In genomic region chr3R:23782456-23783402, dm6 we compare ENCODE assay signal across 1 fruit fly cellular context.
TF ChIP-seq lines count a peak whose summit lies in the region.

No protein-coding gene starts in this region.

TF ChIP-seq in whole organism, embryonic, 481 proteins besides CTCF, POLR2A, EP300 and RAD21 (continued from another document and continues in another):
- no peak for TF ChIP-seq BEAF-32 (GFP tag; optimal IDR thresholded peaks at IDR 0.05; lab: Kevin White, UChicago)
- TF ChIP-seq ranshi (GFP tag; IDR thresholded peaks at IDR 0.05; lab: Robert Waterston, UW), result peak; percentile 73
- peak; percentile 97 for TF ChIP-seq CG10979 (tag; optimal IDR thresholded peaks at IDR 0.05; lab: Kevin White, UChicago)
- peak; percentile 58 for TF ChIP-seq gcm2 (GFP tag; optimal IDR thresholded peaks at IDR 0.05; lab: Kevin White, UChicago)
- peak; percentile 85 for TF ChIP-seq slp2 (GFP tag; optimal IDR thresholded peaks at IDR 0.05; lab: Kevin White, UChicago)
- peak; percentile 92 for TF ChIP-seq Blimp-1 (GFP tag; optimal IDR thresholded peaks at IDR 0.05; lab: Kevin White, UChicago)
- peak; percentile 92 for TF ChIP-seq CG8924 (tag; optimal IDR thresholded peaks at IDR 0.05; lab: Kevin White, UChicago)
- TF ChIP-seq CG7372 (GFP tag; IDR thresholded peaks at IDR 0.05; lab: Robert Waterston, UW), result peak; percentile 62; the same call in 1 of the 2 replicates
- TF ChIP-seq CG1792 (GFP tag; optimal IDR thresholded peaks at IDR 0.05; lab: Kevin White, UChicago), result peak; percentile 70
- peak; percentile 95 for TF ChIP-seq nmo (GFP tag; optimal IDR thresholded peaks at IDR 0.05; lab: Kevin White, UChicago)
- no peak for TF ChIP-seq cas (GFP tag; IDR thresholded peaks at IDR 0.05; lab: Robert Waterston, UW)
- TF ChIP-seq CG4328 (GFP tag; optimal IDR thresholded peaks at IDR 0.05; lab: Kevin White, UChicago), result peak; percentile 75
- peak; percentile 66; the same call in 1 of the 2 replicates for TF ChIP-seq CG32767 (GFP tag; IDR thresholded peaks at IDR 0.05; lab: Robert Waterston, UW)
- TF ChIP-seq lmd (GFP tag; IDR thresholded peaks at IDR 0.05; lab: Robert Waterston, UW), result peak; percentile 80
- peak; percentile 29 for TF ChIP-seq MESR4 (GFP tag; optimal IDR thresholded peaks at IDR 0.05; lab: Kevin White, UChicago)
- TF ChIP-seq bcd (GFP tag; optimal IDR thresholded peaks at IDR 0.05; lab: Kevin White, UChicago), result peak; percentile 85
- peak; percentile 21 for TF ChIP-seq sob (GFP tag; IDR thresholded peaks at IDR 0.05; lab: Robert Waterston, UW)
- TF ChIP-seq CG15073 (GFP tag; optimal IDR thresholded peaks at IDR 0.05; lab: Kevin White, UChicago), result peak; percentile 71
- peak; percentile 86 for TF ChIP-seq lab (GFP tag; optimal IDR thresholded peaks at IDR 0.05; lab: Kevin White, UChicago)
- peak; percentile 81 for TF ChIP-seq CG5245 (GFP tag; optimal IDR thresholded peaks at IDR 0.05; lab: Kevin White, UChicago)
- peak; percentile 95 for TF ChIP-seq fd96Cb (tag; optimal IDR thresholded peaks at IDR 0.05; lab: Kevin White, UChicago)
- TF ChIP-seq CG2120 (GFP tag; optimal IDR thresholded peaks at IDR 0.05; lab: Kevin White, UChicago), result peak; percentile 23
- peak; percentile 63 for TF ChIP-seq btn (GFP tag; optimal IDR thresholded peaks at IDR 0.05; lab: Kevin White, UChicago)
- peak; percentile 81 for TF ChIP-seq CG1024 (GFP tag; IDR thresholded peaks at IDR 0.05; lab: Robert Waterston, UW)
- TF ChIP-seq wor (GFP tag; IDR thresholded peaks at IDR 0.05; lab: Robert Waterston, UW), result peak; percentile 73
- TF ChIP-seq dm (GFP tag; optimal IDR thresholded peaks at IDR 0.05; lab: Kevin White, UChicago), result peak; percentile 79
- peak; percentile 95 for TF ChIP-seq GATAe (GFP tag; conservative IDR thresholded peaks at IDR 0.05; lab: Robert Waterston, UW)
- TF ChIP-seq tna (GFP tag; IDR thresholded peaks at IDR 0.05; lab: Robert Waterston, UW; ENCODE audit: partially characterized antibody), result no peak
- peak; percentile 57 for TF ChIP-seq stwl (tag; optimal IDR thresholded peaks at IDR 0.05; lab: Kevin White, UChicago)
- TF ChIP-seq NC2β (GFP tag; optimal IDR thresholded peaks at IDR 0.05; lab: Kevin White, UChicago), result peak; percentile 86
- peak; percentile 84 to 95 for TF ChIP-seq chif (GFP tag; optimal IDR thresholded peaks at IDR 0.05; lab: Kevin White, UChicago)
- TF ChIP-seq CG17568 (GFP tag; optimal IDR thresholded peaks at IDR 0.05; lab: Kevin White, UChicago), result peak; percentile 73
- TF ChIP-seq CG17186 (GFP tag; optimal IDR thresholded peaks at IDR 0.05; lab: Kevin White, UChicago), result peak; percentile 32
- no peak for TF ChIP-seq CG7963 (GFP tag; IDR thresholded peaks at IDR 0.05; lab: Robert Waterston, UW; ENCODE audit: partially characterized antibody)
- peak; percentile 81 for TF ChIP-seq pnt (GFP tag; optimal IDR thresholded peaks at IDR 0.05; lab: Kevin White, UChicago)
- no peak for TF ChIP-seq fru (optimal IDR thresholded peaks at IDR 0.05; lab: Kevin White, UChicago)
- peak; percentile 38 for TF ChIP-seq CG14965 (GFP tag; optimal IDR thresholded peaks at IDR 0.05; lab: Kevin White, UChicago; ENCODE audit: borderline replicate concordance)
- peak; percentile 77 for TF ChIP-seq CG34422 (GFP tag; IDR thresholded peaks at IDR 0.05; lab: Robert Waterston, UW)
- TF ChIP-seq CG18619 (GFP tag; optimal IDR thresholded peaks at IDR 0.05; lab: Kevin White, UChicago), result peak; percentile 76
- peak; percentile 85 for TF ChIP-seq CG1233 (GFP tag; optimal IDR thresholded peaks at IDR 0.05; lab: Kevin White, UChicago)
- peak; percentile 30; the same call in 1 of the 2 replicates for TF ChIP-seq seq (GFP tag; IDR thresholded peaks at IDR 0.05; lab: Robert Waterston, UW)
- TF ChIP-seq jing (GFP tag; optimal IDR thresholded peaks at IDR 0.05; lab: Kevin White, UChicago), result peak; percentile 89
- peak; percentile 61 for TF ChIP-seq TFAM (GFP tag; optimal IDR thresholded peaks at IDR 0.05; lab: Kevin White, UChicago)
- peak; percentile 66 for TF ChIP-seq dati (GFP tag; IDR thresholded peaks at IDR 0.05; lab: Robert Waterston, UW)
- TF ChIP-seq gsb (GFP tag; IDR thresholded peaks at IDR 0.05; lab: Robert Waterston, UW), result no peak
- peak; percentile 26 for TF ChIP-seq Neu2 (GFP tag; optimal IDR thresholded peaks at IDR 0.05; lab: Kevin White, UChicago; ENCODE audit: borderline replicate concordance)
- peak; percentile 72 for TF ChIP-seq Bdp1 (GFP tag; optimal IDR thresholded peaks at IDR 0.05; lab: Kevin White, UChicago)
- TF ChIP-seq dmrt11E (tag; optimal IDR thresholded peaks at IDR 0.05; lab: Kevin White, UChicago), result peak; percentile 98
- TF ChIP-seq sens (GFP tag; lab: Kevin White, UChicago), result peak; percentile 99
- no peak for TF ChIP-seq Lim3 (GFP tag; IDR thresholded peaks at IDR 0.05; lab: Robert Waterston, UW)
- peak; percentile 37 for TF ChIP-seq CG3163 (GFP tag; optimal IDR thresholded peaks at IDR 0.05; lab: Kevin White, UChicago)
- TF ChIP-seq sisA (GFP tag; IDR thresholded peaks at IDR 0.05; lab: Robert Waterston, UW), result peak; percentile 89
- peak; percentile 72; the same call in 2 of the 3 replicates for TF ChIP-seq H15 (GFP tag; IDR thresholded peaks at IDR 0.05; lab: Robert Waterston, UW)
- TF ChIP-seq CG17829 (tag; optimal IDR thresholded peaks at IDR 0.05; lab: Kevin White, UChicago), result peak; percentile 95
- peak; percentile 17 for TF ChIP-seq fd3F (GFP tag; optimal IDR thresholded peaks at IDR 0.05; lab: Kevin White, UChicago)
- no peak for TF ChIP-seq Lpt (GFP tag; optimal IDR thresholded peaks at IDR 0.05; lab: Kevin White, UChicago)
- TF ChIP-seq amos (GFP tag; IDR thresholded peaks at IDR 0.05; lab: Robert Waterston, UW; ENCODE audit: partially characterized antibody), result no peak
- TF ChIP-seq Sry-β (GFP tag; optimal IDR thresholded peaks at IDR 0.05; lab: Kevin White, UChicago), result peak; percentile 71
- peak; percentile 51 for TF ChIP-seq D (optimal IDR thresholded peaks at IDR 0.05; lab: Kevin White, UChicago)
- TF ChIP-seq D (GFP tag; optimal IDR thresholded peaks at IDR 0.05; lab: Kevin White, UChicago), result peak; percentile 96
- no peak for TF ChIP-seq CG9876 (GFP tag; optimal IDR thresholded peaks at IDR 0.05; lab: Kevin White, UChicago)
- TF ChIP-seq Asciz (GFP tag; optimal IDR thresholded peaks at IDR 0.05; lab: Kevin White, UChicago), result peak; percentile 81
- TF ChIP-seq Max (GFP tag; optimal IDR thresholded peaks at IDR 0.05; lab: Kevin White, UChicago), result peak; percentile 87
- peak; percentile 78 for TF ChIP-seq danr (GFP tag; IDR thresholded peaks at IDR 0.05; lab: Robert Waterston, UW)
- peak; percentile 30 for TF ChIP-seq CG32532 (GFP tag; IDR thresholded peaks at IDR 0.05; lab: Robert Waterston, UW)
- TF ChIP-seq ash1 (GFP tag; optimal IDR thresholded peaks at IDR 0.05; lab: Kevin White, UChicago), result peak; percentile 92
- peak; percentile 47 for TF ChIP-seq bigmax (GFP tag; optimal IDR thresholded peaks at IDR 0.05; lab: Kevin White, UChicago)
- TF ChIP-seq CoRest (tag; optimal IDR thresholded peaks at IDR 0.05; lab: Kevin White, UChicago), result peak; percentile 89
- peak; percentile 94 for TF ChIP-seq trem (tag; optimal IDR thresholded peaks at IDR 0.05; lab: Kevin White, UChicago)
- peak; percentile 94 for TF ChIP-seq CG6254 (GFP tag; optimal IDR thresholded peaks at IDR 0.05; lab: Kevin White, UChicago)
- peak; percentile 93 for TF ChIP-seq CG2202 (tag; optimal IDR thresholded peaks at IDR 0.05; lab: Kevin White, UChicago)
- TF ChIP-seq Atf-2 (GFP tag; optimal IDR thresholded peaks at IDR 0.05; lab: Kevin White, UChicago), result peak; percentile 82
- peak; percentile 89 for TF ChIP-seq CG6689 (GFP tag; IDR thresholded peaks at IDR 0.05; lab: Robert Waterston, UW)
- TF ChIP-seq hkb (optimal IDR thresholded peaks at IDR 0.05; lab: Kevin White, UChicago), result no peak
- TF ChIP-seq hkb (GFP tag; IDR thresholded peaks at IDR 0.05; lab: Robert Waterston, UW), result peak; percentile 80
- TF ChIP-seq CG7987 (GFP tag; optimal IDR thresholded peaks at IDR 0.05; lab: Kevin White, UChicago), result peak; percentile 88
- peak; percentile 43 for TF ChIP-seq repo (GFP tag; optimal IDR thresholded peaks at IDR 0.05; lab: Kevin White, UChicago)
- TF ChIP-seq Antp (GFP tag; optimal IDR thresholded peaks at IDR 0.05; lab: Kevin White, UChicago), result peak; percentile 77
- peak; percentile 76 to 82 for TF ChIP-seq Pdp1 (GFP tag; optimal IDR thresholded peaks at IDR 0.05; lab: Kevin White, UChicago)
- TF ChIP-seq fd102C (GFP tag; optimal IDR thresholded peaks at IDR 0.05; lab: Kevin White, UChicago), result peak; percentile 88
- peak; percentile 91 for TF ChIP-seq CG10543 (GFP tag; optimal IDR thresholded peaks at IDR 0.05; lab: Kevin White, UChicago)
- peak; percentile 69 for TF ChIP-seq Awh (GFP tag; IDR thresholded peaks at IDR 0.05; lab: Robert Waterston, UW)
- peak; percentile 65 for TF ChIP-seq CG6654 (GFP tag; optimal IDR thresholded peaks at IDR 0.05; lab: Kevin White, UChicago)
- peak; percentile 96 for TF ChIP-seq CG14710 (tag; optimal IDR thresholded peaks at IDR 0.05; lab: Kevin White, UChicago)
- peak; percentile 74 for TF ChIP-seq schlank (tag; optimal IDR thresholded peaks at IDR 0.05; lab: Kevin White, UChicago)
- TF ChIP-seq Dref (GFP tag; IDR thresholded peaks at IDR 0.05; lab: Robert Waterston, UW), result no peak
- TF ChIP-seq CG4360 (GFP tag; IDR thresholded peaks at IDR 0.05; lab: Robert Waterston, UW), result peak; percentile 30; the same call in 1 of the 2 replicates
- TF ChIP-seq CG13424 (tag; optimal IDR thresholded peaks at IDR 0.05; lab: Kevin White, UChicago), result peak; percentile 82
- peak; percentile 82 for TF ChIP-seq CG12769 (tag; optimal IDR thresholded peaks at IDR 0.05; lab: Kevin White, UChicago)
- TF ChIP-seq Mad (GFP tag; optimal IDR thresholded peaks at IDR 0.05; lab: Kevin White, UChicago), result peak; percentile 73
- no peak for TF ChIP-seq CG2129 (GFP tag; IDR thresholded peaks at IDR 0.05; lab: Robert Waterston, UW; ENCODE audit: partially characterized antibody)
- peak; percentile 39 for TF ChIP-seq CG33213 (GFP tag; optimal IDR thresholded peaks at IDR 0.05; lab: Kevin White, UChicago)
- TF ChIP-seq Atf6 (GFP tag; IDR thresholded peaks at IDR 0.05; lab: Robert Waterston, UW), result peak; percentile 71
- TF ChIP-seq Gug (GFP tag; IDR thresholded peaks at IDR 0.05; lab: Robert Waterston, UW), result peak; percentile 68; the same call in 3 of the 4 replicates
- peak; percentile 66 for TF ChIP-seq Vsx1 (GFP tag; optimal IDR thresholded peaks at IDR 0.05; lab: Kevin White, UChicago)
- TF ChIP-seq mam (GFP tag; optimal IDR thresholded peaks at IDR 0.05; lab: Kevin White, UChicago), result peak; percentile 52
- TF ChIP-seq CG18476 (GFP tag; optimal IDR thresholded peaks at IDR 0.05; lab: Kevin White, UChicago), result peak; percentile 87
- TF ChIP-seq pan (optimal IDR thresholded peaks at IDR 0.05; lab: Kevin White, UChicago), result no peak
- TF ChIP-seq pan (GFP tag; optimal IDR thresholded peaks at IDR 0.05 in 1 of 2, IDR thresholded peaks at IDR 0.05 in 1 of 2), result peak in 1 of 2 experiments; percentile 81
- TF ChIP-seq oc (tag; optimal IDR thresholded peaks at IDR 0.05; lab: Kevin White, UChicago), result peak; percentile 97
- peak; percentile 1 to 42 for TF ChIP-seq insv (GFP tag; optimal IDR thresholded peaks at IDR 0.05; lab: Kevin White, UChicago)
- TF ChIP-seq Tbp (GFP tag; optimal IDR thresholded peaks at IDR 0.05; lab: Kevin White, UChicago), result no peak
- peak; percentile 96 for TF ChIP-seq CG2712 (tag; optimal IDR thresholded peaks at IDR 0.05; lab: Kevin White, UChicago)
- TF ChIP-seq Fer2 (tag; optimal IDR thresholded peaks at IDR 0.05; lab: Kevin White, UChicago), result no peak
- TF ChIP-seq CG15601 (tag; optimal IDR thresholded peaks at IDR 0.05; lab: Kevin White, UChicago), result peak; percentile 93
- TF ChIP-seq CG12744 (GFP tag; optimal IDR thresholded peaks at IDR 0.05; lab: Kevin White, UChicago), result peak; percentile 44
- peak; percentile 67 for TF ChIP-seq CG5180 (GFP tag; optimal IDR thresholded peaks at IDR 0.05; lab: Kevin White, UChicago)
- TF ChIP-seq Sox100B (GFP tag; optimal IDR thresholded peaks at IDR 0.05; lab: Kevin White, UChicago), result peak; percentile 87
- peak; percentile 86 for TF ChIP-seq grau (tag; optimal IDR thresholded peaks at IDR 0.05; lab: Kevin White, UChicago)
- TF ChIP-seq sc (optimal IDR thresholded peaks at IDR 0.05; lab: Kevin White, UChicago), result no peak
- peak; percentile 91 for TF ChIP-seq sc (GFP tag; optimal IDR thresholded peaks at IDR 0.05; lab: Kevin White, UChicago)
- TF ChIP-seq da (GFP tag; optimal IDR thresholded peaks at IDR 0.05; lab: Kevin White, UChicago), result peak; percentile 23
- peak; percentile 24; the same call in 1 of the 2 replicates for TF ChIP-seq al (GFP tag; IDR thresholded peaks at IDR 0.05; lab: Robert Waterston, UW)
- peak; percentile 55 for TF ChIP-seq kah (GFP tag; optimal IDR thresholded peaks at IDR 0.05; lab: Kevin White, UChicago)
- TF ChIP-seq Dll (GFP tag; IDR thresholded peaks at IDR 0.05; lab: Robert Waterston, UW; ENCODE audit: partially characterized antibody), result no peak
- peak; percentile 81 for TF ChIP-seq Gsc (GFP tag; IDR thresholded peaks at IDR 0.05; lab: Robert Waterston, UW)
- peak; percentile 47; the same call in 1 of the 2 replicates for TF ChIP-seq ro (GFP tag; IDR thresholded peaks at IDR 0.05; lab: Robert Waterston, UW)
- peak; percentile 68 to 84 for TF ChIP-seq dpn (GFP tag; optimal IDR thresholded peaks at IDR 0.05; lab: Kevin White, UChicago)
- TF ChIP-seq exex (tag; optimal IDR thresholded peaks at IDR 0.05; lab: Kevin White, UChicago), result peak; percentile 96
- TF ChIP-seq CG16815 (GFP tag; optimal IDR thresholded peaks at IDR 0.05; lab: Kevin White, UChicago), result peak; percentile 91
- TF ChIP-seq gt (GFP tag; IDR thresholded peaks at IDR 0.05; lab: Robert Waterston, UW), result peak; percentile 82
- peak; percentile 62 for TF ChIP-seq CG3281 (GFP tag; optimal IDR thresholded peaks at IDR 0.05; lab: Kevin White, UChicago)
- peak; percentile 74 for TF ChIP-seq CG11695 (GFP tag; IDR thresholded peaks at IDR 0.05; lab: Robert Waterston, UW)
- TF ChIP-seq wek (GFP tag; optimal IDR thresholded peaks at IDR 0.05; lab: Kevin White, UChicago), result peak; percentile 83
- peak; percentile 53 for TF ChIP-seq Fer3 (tag; optimal IDR thresholded peaks at IDR 0.05; lab: Kevin White, UChicago)
- no peak for TF ChIP-seq prd (optimal IDR thresholded peaks at IDR 0.05; lab: Kevin White, UChicago)
- peak; percentile 94 for TF ChIP-seq prd (GFP tag; IDR thresholded peaks at IDR 0.05; lab: Robert Waterston, UW)
- TF ChIP-seq CG15479 (GFP tag; optimal IDR thresholded peaks at IDR 0.05; lab: Kevin White, UChicago), result peak; percentile 96
- peak; percentile 77 for TF ChIP-seq HHEX (GFP tag; optimal IDR thresholded peaks at IDR 0.05; lab: Kevin White, UChicago)
- TF ChIP-seq CG10431 (GFP tag; optimal IDR thresholded peaks at IDR 0.05; lab: Kevin White, UChicago), result peak; percentile 75
- peak; percentile 64 for TF ChIP-seq CG4617 (GFP tag; optimal IDR thresholded peaks at IDR 0.05; lab: Kevin White, UChicago; ENCODE audit: borderline replicate concordance)
